Worm (Caenorhabditis elegans): ENCODE results near the gene acdh-2.

acdh-2 gene

ce11 chrII:5527841-5528240 lies 19.5 kb downstream of the acdh-2 start, which contains the start of gene ZK177.1:
Gene ZK177.1 (plus strand): TSS chrII:5528141.
- TF ChIP-seq drap-1 (GFP tag; optimal IDR thresholded peaks at IDR 0.05) (no peak), elt-1 (tag; optimal IDR thresholded peaks at IDR 0.05; ENCODE audit: borderline replicate concordance, insufficient read depth) (no peak), ztf-11 (tag; optimal IDR thresholded peaks at IDR 0.05) (no peak), ham-2 (GFP tag; optimal IDR thresholded peaks at IDR 0.05) (no peak), pha-4 (tag; optimal IDR thresholded peaks at IDR 0.05) (no peak), zip-8 (tag; optimal IDR thresholded peaks at IDR 0.05) (no peak)

- TF ChIP-seq ztf-11 (tag; optimal IDR thresholded peaks at IDR 0.05): no peak
- no peak for TF ChIP-seq mls-2 (tag; optimal IDR thresholded peaks at IDR 0.05)
- TF ChIP-seq sem-2 (GFP tag; optimal IDR thresholded peaks at IDR 0.05): no peak
- no peak for TF ChIP-seq lin-13 (tag; optimal IDR thresholded peaks at IDR 0.05)
- TF ChIP-seq pha-4 (tag; optimal IDR thresholded peaks at IDR 0.05): no peak
- no peak for TF ChIP-seq nhr-237 (tag; optimal IDR thresholded peaks at IDR 0.05)
- TF ChIP-seq ceh-83 (GFP tag; optimal IDR thresholded peaks at IDR 0.05): no peak
- no peak for TF ChIP-seq unc-120 (tag; optimal IDR thresholded peaks at IDR 0.05; ENCODE audit: poor library complexity, severe bottlenecking)
- no peak for TF ChIP-seq bed-3 (GFP tag; optimal IDR thresholded peaks at IDR 0.05)
- TF ChIP-seq lin-32 (GFP tag; optimal IDR thresholded peaks at IDR 0.05): no peak
- TF ChIP-seq snpc-4 (tag; optimal IDR thresholded peaks at IDR 0.05): no peak
- no peak for TF ChIP-seq nhr-2 (tag; optimal IDR thresholded peaks at IDR 0.05)
These were observed 22.0 kb downstream of the acdh-2 start, which contains the start of gene tbx-35 for ce11 chrII:5525297-5525696. Gene tbx-35 (minus strand): TSS chrII:5525397.

ce11 chrII:5522637-5523036 lies 24.7 kb downstream of the acdh-2 start, which contains the start of gene ZK177.11:
Gene ZK177.11 (plus strand): TSS chrII:5522937.
- no peak for TF ChIP-seq unc-39 (tag; optimal IDR thresholded peaks at IDR 0.05)
- TF ChIP-seq lin-13 (tag; optimal IDR thresholded peaks at IDR 0.05): no peak
- TF ChIP-seq sptf-1 (tag; optimal IDR thresholded peaks at IDR 0.05): no peak
- TF ChIP-seq ceh-83 (GFP tag; optimal IDR thresholded peaks at IDR 0.05): no peak
- TF ChIP-seq cnd-1 (tag; optimal IDR thresholded peaks at IDR 0.05): no peak
- TF ChIP-seq unc-120 (tag; optimal IDR thresholded peaks at IDR 0.05; ENCODE audit: poor library complexity, severe bottlenecking): no peak
- no peak for TF ChIP-seq mep-1 (tag; optimal IDR thresholded peaks at IDR 0.05)
- TF ChIP-seq pha-4 (tag; optimal IDR thresholded peaks at IDR 0.05): no peak
- TF ChIP-seq ceh-39 (tag; optimal IDR thresholded peaks at IDR 0.05): no peak

- no peak for TF ChIP-seq unc-120 (tag; optimal IDR thresholded peaks at IDR 0.05; ENCODE audit: poor library complexity, severe bottlenecking)
- no peak for TF ChIP-seq lin-13 (tag; optimal IDR thresholded peaks at IDR 0.05)
- TF ChIP-seq ztf-11 (tag; optimal IDR thresholded peaks at IDR 0.05): no peak
- TF ChIP-seq lin-32 (GFP tag; optimal IDR thresholded peaks at IDR 0.05): no peak
- no peak for TF ChIP-seq blmp-1 (tag; optimal IDR thresholded peaks at IDR 0.05)
- TF ChIP-seq lsy-2 (tag; optimal IDR thresholded peaks at IDR 0.05): no peak
- no peak for TF ChIP-seq snpc-4 (tag; optimal IDR thresholded peaks at IDR 0.05)
These were observed 25.9 kb downstream of the acdh-2 start, which contains the start of gene ZK177.12 for ce11 chrII:5521411-5521810. Gene ZK177.12 (plus strand): TSS chrII:5521711.

ce11 chrII:5518910-5519309 lies 28.4 kb downstream of the acdh-2 start, which contains the start of gene ZK177.2:
Gene ZK177.2 (plus strand): TSS chrII:5519210.
- TF ChIP-seq drap-1 (GFP tag; optimal IDR thresholded peaks at IDR 0.05): no peak
- no peak for TF ChIP-seq nhr-76 (tag; optimal IDR thresholded peaks at IDR 0.05)
- TF ChIP-seq ceh-43 (GFP tag; optimal IDR thresholded peaks at IDR 0.05): no peak
- TF ChIP-seq elt-1 (tag; optimal IDR thresholded peaks at IDR 0.05; ENCODE audit: borderline replicate concordance, insufficient read depth): no peak
- TF ChIP-seq nhr-237 (tag; optimal IDR thresholded peaks at IDR 0.05): no peak
- no peak for TF ChIP-seq lin-13 (tag; optimal IDR thresholded peaks at IDR 0.05)
- TF ChIP-seq nhr-2 (tag; optimal IDR thresholded peaks at IDR 0.05): no peak
- TF ChIP-seq flh-1 (GFP tag; optimal IDR thresholded peaks at IDR 0.05): no peak
- TF ChIP-seq zip-8 (tag; optimal IDR thresholded peaks at IDR 0.05): no peak
- TF ChIP-seq M03D4.4 (tag; optimal IDR thresholded peaks at IDR 0.05): no peak
- no peak for TF ChIP-seq sem-2 (GFP tag; optimal IDR thresholded peaks at IDR 0.05)
- no peak for TF ChIP-seq nhr-28 (tag; optimal IDR thresholded peaks at IDR 0.05)
- TF ChIP-seq blmp-1 (tag; optimal IDR thresholded peaks at IDR 0.05): no peak
- TF ChIP-seq cnd-1 (tag; optimal IDR thresholded peaks at IDR 0.05): no peak
- no peak for TF ChIP-seq ham-2 (GFP tag; optimal IDR thresholded peaks at IDR 0.05)
- TF ChIP-seq ztf-11 (tag; optimal IDR thresholded peaks at IDR 0.05): no peak
- TF ChIP-seq bed-3 (GFP tag; optimal IDR thresholded peaks at IDR 0.05): no peak
- no peak for TF ChIP-seq ces-1 (GFP tag; optimal IDR thresholded peaks at IDR 0.05)
